Worm (Caenorhabditis elegans) whole organism, L3 larva: ENCODE measurements around the gene col-142.

Experiments
- aly-2 ChIP-seq: fragments of 150-350 bp; optimal IDR thresholded peaks from 2 replicates; lab custom pipeline; 2014; ENCODE audit warnings: missing biosample characterization, missing genetic modification characterization
- nhr-12 ChIP-seq: fragments of 150-350 bp; optimal IDR thresholded peaks from 2 replicates; lab custom pipeline; 2014; ENCODE audit warnings: missing biosample characterization, missing genetic modification characterization
- pqm-1 ChIP-seq: fragments of 150-350 bp; optimal IDR thresholded peaks from 2 replicates; lab custom pipeline; 2017; ENCODE audit warnings: missing biosample characterization, missing genetic modification characterization, inconsistent platforms

DNA sequence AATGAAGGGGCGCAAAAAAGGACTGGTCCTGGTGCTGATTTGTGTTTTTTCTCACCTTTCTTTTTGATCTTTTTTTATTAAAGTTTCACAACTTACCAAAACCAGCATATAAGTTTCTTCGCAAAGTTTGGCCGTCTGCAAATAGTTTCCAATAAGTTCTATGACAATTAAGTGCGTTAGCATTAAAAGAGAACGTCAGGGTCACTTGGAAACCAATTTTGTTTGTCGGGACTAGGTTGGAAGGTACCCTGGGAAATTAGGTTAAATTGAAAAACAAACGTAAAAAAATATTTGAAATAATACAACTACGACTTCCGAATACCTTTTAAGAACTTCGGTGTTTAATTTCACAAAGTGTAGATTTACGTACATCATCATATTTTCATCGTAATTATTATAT, 47.6 kb downstream of the col-142 start:
- TF ChIP-seq aly-2 (tag; lab: Kevin White, UChicago) (no peak), pqm-1 (tag; lab: Kevin White, UChicago) (no peak), nhr-12 (no peak)
